Fruit fly (Drosophila melanogaster) whole organism, adult: ENCODE measurements around the gene CG16711.

Source experiments
- CG11617 ChIP-seq: fragments of 200-800 bp; sonication (Bioruptor generic); optimal IDR thresholded peaks from 2 replicates; lab custom pipeline; 2017; ENCODE audit warnings: mild to moderate bottlenecking, missing biosample characterization, missing genetic modification reagents, missing genetic modification characterization
- CG12768 ChIP-seq: fragments of 200-800 bp; sonication (Bioruptor generic); optimal IDR thresholded peaks from 2 replicates; lab custom pipeline; 2017; ENCODE audit warnings: missing biosample characterization, missing genetic modification characterization, mild to moderate bottlenecking, moderate library complexity, missing genetic modification reagents
- CG14711 ChIP-seq: fragments of 200-800 bp; sonication (Bioruptor generic); optimal IDR thresholded peaks from 2 replicates; lab custom pipeline; 2018; ENCODE audit warnings: missing biosample characterization, mild to moderate bottlenecking, missing genetic modification characterization, moderate library complexity
- CG1620 ChIP-seq: fragments of 200-800 bp; sonication (Bioruptor generic); optimal IDR thresholded peaks from 2 replicates; lab custom pipeline; 2016; ENCODE audit warnings: missing biosample characterization, missing genetic modification characterization
- CG33017 ChIP-seq: fragments of 200-800 bp; sonication (Bioruptor generic); optimal IDR thresholded peaks from 2 replicates; lab custom pipeline; 2018; ENCODE audit warnings: missing biosample characterization, mild to moderate bottlenecking, missing genetic modification characterization, moderate library complexity
- CG5204 ChIP-seq: fragments of 200-800 bp; sonication (Bioruptor generic); optimal IDR thresholded peaks from 2 replicates; lab custom pipeline; 2016; ENCODE audit warnings: missing biosample characterization, missing genetic modification characterization
- CG7045 ChIP-seq: fragments of 200-800 bp; sonication (Bioruptor generic); optimal IDR thresholded peaks from 2 replicates; lab custom pipeline; 2017; ENCODE audit warnings: missing biosample characterization, mild to moderate bottlenecking, missing genetic modification characterization
- CG7101 ChIP-seq: fragments of 200-800 bp; sonication (Bioruptor generic); optimal IDR thresholded peaks from 2 replicates; lab custom pipeline; 2018; ENCODE audit warnings: missing biosample characterization, mild to moderate bottlenecking, missing genetic modification characterization, moderate library complexity
- Clk ChIP-seq: fragments of 200-800 bp; sonication (Bioruptor generic); optimal IDR thresholded peaks from 2 replicates; lab custom pipeline; 2017; ENCODE audit warnings: missing biosample characterization, missing genetic modification characterization
- Crg-1 ChIP-seq: fragments of 200-800 bp; sonication (Bioruptor generic); optimal IDR thresholded peaks from 2 replicates; lab custom pipeline; 2016; ENCODE audit warnings: missing biosample characterization, missing genetic modification characterization
- Hr96 ChIP-seq: fragments of 200-800 bp; sonication (Bioruptor generic); optimal IDR thresholded peaks from 2 replicates; lab custom pipeline; 2016; ENCODE audit warnings: missing biosample characterization, missing genetic modification characterization
- Mnt ChIP-seq: fragments of 200-800 bp; sonication (Bioruptor generic); optimal IDR thresholded peaks from 2 replicates; lab custom pipeline; 2016; ENCODE audit warnings: missing biosample characterization, mild to moderate bottlenecking, missing genetic modification characterization
- bab1 ChIP-seq: fragments of 200-800 bp; sonication (Bioruptor generic); optimal IDR thresholded peaks from 3 replicates; lab custom pipeline; 2019; ENCODE audit warnings: missing biosample characterization, mild to moderate bottlenecking, missing genetic modification characterization, moderate library complexity
- cic ChIP-seq: fragments of 200-800 bp; sonication (Bioruptor generic); optimal IDR thresholded peaks from 2 replicates; lab custom pipeline; 2017; ENCODE audit warnings: missing biosample characterization, mild to moderate bottlenecking, missing genetic modification characterization, moderate library complexity
- cnc ChIP-seq, 2 experiments: fragments of >200 bp; optimal IDR thresholded peaks; 2 replicates each; lab custom pipeline; 2017
- kay ChIP-seq: fragments of 200-800 bp; sonication (Bioruptor generic); peaks from one replicate; lab custom pipeline; 2016; ENCODE audit warnings: missing biosample characterization, missing genetic modification characterization, borderline replicate concordance
- ovo ChIP-seq: fragments of 200-800 bp; sonication (Bioruptor generic); optimal IDR thresholded peaks from 2 replicates; lab custom pipeline; 2016; ENCODE audit warnings: missing biosample characterization, missing genetic modification characterization
- pad ChIP-seq: fragments of 200-800 bp; sonication (Bioruptor generic); optimal IDR thresholded peaks from 3 replicates; lab custom pipeline; 2017; ENCODE audit warnings: missing biosample characterization, missing genetic modification characterization, mild to moderate bottlenecking, moderate library complexity, missing genetic modification reagents
- tj ChIP-seq: fragments of 200-800 bp; sonication (Bioruptor generic); optimal IDR thresholded peaks from 3 replicates; lab custom pipeline; 2017; ENCODE audit warnings: missing biosample characterization, mild to moderate bottlenecking, missing genetic modification characterization, moderate library complexity
- toe ChIP-seq: fragments of 200-800 bp; sonication (Bioruptor generic); optimal IDR thresholded peaks from 2 replicates; lab custom pipeline; 2016; ENCODE audit warnings: missing biosample characterization, missing genetic modification characterization

The CG16711 gene

dm6 chr3L:9704162-9704748 is at the start of gene CG16711:
Gene CG16711 (plus strand): TSS chr3L:9704331.
- TF ChIP-seq cnc (optimal IDR thresholded peaks at IDR 0.05; lab: Kevin White, UChicago) (no peak), CG14711 (tag; lab: Kevin White, UChicago) (no peak), CG1620 (no peak), Crg-1 (GFP tag; lab: Kevin White, UChicago) (no peak), CG7045 (no peak), Hr96 (GFP tag; lab: Kevin White, UChicago) (no peak), cic (GFP tag; lab: Kevin White, UChicago) (peak; percentile 40), Clk (no peak), bab1 (GFP tag; lab: Kevin White, UChicago) (peak; percentile 46), CG7101 (tag; lab: Kevin White, UChicago) (no peak), pad (GFP tag; lab: Kevin White, UChicago) (peak; percentile 14), CG11617 (no peak), CG33017 (tag; lab: Kevin White, UChicago) (no peak)

- TF ChIP-seq pad (GFP tag; lab: Kevin White, UChicago) = no peak
- peak; percentile 60 for TF ChIP-seq cic (GFP tag; lab: Kevin White, UChicago)
Observed at dm6 chr3L:9671372-9671771, 32.8 kb upstream of the CG16711 start.

dm6 chr3L:9674300-9674699 is 29.8 kb upstream of the CG16711 start:
- peak; percentile 26 for TF ChIP-seq kay
- TF ChIP-seq toe (GFP tag; lab: Kevin White, UChicago) = no peak

dm6 chr3L:9675528-9675963 is 28.6 kb upstream of the CG16711 start:
- peak; percentile 44 for TF ChIP-seq Mnt (GFP tag; lab: Kevin White, UChicago)
- TF ChIP-seq CG1620 = peak; percentile 4
- TF ChIP-seq bab1 (GFP tag; lab: Kevin White, UChicago) = no peak
- no peak for TF ChIP-seq CG5204
- TF ChIP-seq toe (GFP tag; lab: Kevin White, UChicago) = no peak
- no peak for TF ChIP-seq cnc (optimal IDR thresholded peaks at IDR 0.05; lab: Kevin White, UChicago)
- TF ChIP-seq CG11617 = peak; percentile 65
- peak; percentile 69 for TF ChIP-seq ovo
- peak; percentile 98 for TF ChIP-seq kay
- TF ChIP-seq Crg-1 (GFP tag; lab: Kevin White, UChicago) = no peak
- peak; percentile 19 for TF ChIP-seq CG7101 (tag; lab: Kevin White, UChicago)
- TF ChIP-seq pad (GFP tag; lab: Kevin White, UChicago) = no peak
- no peak for TF ChIP-seq Clk
- peak; percentile 46 for TF ChIP-seq CG7045
- TF ChIP-seq Hr96 (GFP tag; lab: Kevin White, UChicago) = peak; percentile 40
- TF ChIP-seq cic (GFP tag; lab: Kevin White, UChicago) = peak; percentile 80
- TF ChIP-seq CG33017 (tag; lab: Kevin White, UChicago) = peak; percentile 77
- peak; percentile 44 for TF ChIP-seq tj (GFP tag; lab: Kevin White, UChicago)
- no peak for TF ChIP-seq CG14711 (tag; lab: Kevin White, UChicago)
- TF ChIP-seq CG12768 (GFP tag; lab: Kevin White, UChicago) = peak; percentile 91

- TF ChIP-seq toe (GFP tag; lab: Kevin White, UChicago) (no peak), kay (no peak), Crg-1 (GFP tag; lab: Kevin White, UChicago) (no peak)
Observed at dm6 chr3L:9677260-9677659, 26.9 kb upstream of the CG16711 start.

- no peak for TF ChIP-seq ovo
- TF ChIP-seq cic (GFP tag; lab: Kevin White, UChicago) = peak; percentile 14
- no peak for TF ChIP-seq CG11617
- TF ChIP-seq CG7045 = no peak
- TF ChIP-seq Mnt (GFP tag; lab: Kevin White, UChicago) = no peak
- TF ChIP-seq pad (GFP tag; lab: Kevin White, UChicago) = peak; percentile 3
- peak; percentile 89 for TF ChIP-seq kay
Observed at dm6 chr3L:9678007-9678497, 26.1 kb upstream of the CG16711 start.

dm6 chr3L:9678994-9679393 is 25.1 kb upstream of the CG16711 start, which contains the start of the genes fry and CG16717:
Gene fry (minus strand): TSS chr3L:9679103.
Gene CG16717 (plus strand): TSS chr3L:9679201.
- TF ChIP-seq cnc (optimal IDR thresholded peaks at IDR 0.05; lab: Kevin White, UChicago) (no peak), ovo (no peak), cic (GFP tag; lab: Kevin White, UChicago) (peak; percentile 32), Hr96 (GFP tag; lab: Kevin White, UChicago) (no peak), bab1 (GFP tag; lab: Kevin White, UChicago) (peak; percentile 27), tj (GFP tag; lab: Kevin White, UChicago) (peak; percentile 60), CG14711 (tag; lab: Kevin White, UChicago) (no peak), CG5204 (no peak), kay (no peak), CG7101 (tag; lab: Kevin White, UChicago) (no peak), Clk (no peak)
